Fruit fly (Drosophila melanogaster) whole organism: ENCODE data around the gene mtd.

Experiments used
- CG8478 ChIP-seq: fragments of >200 bp; optimal IDR thresholded peaks from 2 replicates; lab custom pipeline; 2018; ENCODE audit warnings: inconsistent platforms
- Dll ChIP-seq: fragments of >200 bp; optimal IDR thresholded peaks from 2 replicates; lab custom pipeline; 2017
- EcR ChIP-seq, 2 experiments: fragments of >200 bp; optimal IDR thresholded peaks; 2 replicates each; lab custom pipeline; 2017; ENCODE audit warnings: missing biosample characterization in 2 of 2, missing genetic modification characterization in 2 of 2, missing genetic modification reagents in 2 of 2
- psq ChIP-seq: fragments of >200 bp; optimal IDR thresholded peaks from 2 replicates; lab custom pipeline; 2017
- usp ChIP-seq: fragments of >200 bp; optimal IDR thresholded peaks from 2 replicates; lab custom pipeline; 2017; ENCODE audit warnings: missing biosample characterization, missing genetic modification characterization, mixed read lengths

DNA sequence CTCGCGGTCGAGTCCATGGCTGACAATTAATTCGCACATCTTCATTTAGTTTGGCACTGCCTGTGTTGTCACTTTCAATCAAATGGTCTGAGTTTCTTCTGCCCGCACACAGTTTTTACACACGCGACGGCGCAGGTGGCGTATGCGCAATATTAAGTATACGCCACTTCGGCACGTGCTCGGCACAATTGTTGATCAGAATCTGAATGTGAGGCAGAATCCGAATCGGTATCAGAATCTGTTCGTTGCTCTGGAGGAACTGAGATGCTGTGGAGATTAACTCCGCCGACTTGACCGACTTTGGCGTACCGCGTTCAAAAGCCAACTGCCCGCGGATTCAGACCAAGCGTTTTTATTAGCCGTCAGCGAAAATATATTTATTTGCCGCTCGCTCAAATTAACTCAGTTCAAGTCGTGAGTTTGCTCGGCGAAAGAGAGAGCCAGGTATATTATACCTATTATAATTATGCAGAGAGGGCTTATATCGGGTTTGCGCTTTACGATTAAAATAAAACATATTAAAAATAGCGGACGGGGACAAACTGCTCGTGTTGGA lies 70.6 kb downstream of the mtd start:
- TF ChIP-seq CG8478 (lab: Kevin White, UChicago), result no peak
- TF ChIP-seq Dll (lab: Kevin White, UChicago), result no peak
- TF ChIP-seq usp, result no peak
- TF ChIP-seq psq (lab: Kevin White, UChicago), result no peak
- TF ChIP-seq EcR (GFP tag; optimal IDR thresholded peaks at IDR 0.05; lab: Kevin White, UChicago), result no peak
